Worm (Caenorhabditis elegans): ENCODE data around the gene F10C5.3.

Gene F10C5.3

DNA sequence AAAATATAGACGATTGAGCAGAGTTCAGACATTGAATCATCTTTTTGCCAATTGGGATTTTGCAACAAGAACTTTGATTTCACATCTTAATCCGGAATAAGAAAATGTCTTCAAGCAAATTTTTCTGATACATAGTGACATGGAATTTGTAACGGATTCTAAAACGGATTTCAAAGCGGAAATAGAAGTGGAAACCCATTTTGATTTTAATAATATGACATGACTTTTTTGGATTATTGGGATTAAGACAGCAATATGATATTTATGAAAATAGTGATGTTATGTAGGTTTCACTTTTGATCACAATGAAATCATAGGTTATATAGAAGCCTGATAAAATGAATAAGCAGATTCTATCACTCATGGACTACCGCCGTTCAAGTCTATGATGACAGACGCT is 48.5 kb downstream of the F10C5.3 start:
- TF ChIP-seq lim-7 (GFP tag; IDR thresholded peaks at IDR 0.05) (no peak), vab-7 (GFP tag; IDR thresholded peaks at IDR 0.05) (no peak), aha-1 (tag) (peak; percentile 54), ceh-32 (tag; optimal IDR thresholded peaks at IDR 0.05; ENCODE audit: poor library complexity) (no peak)
